Worm (Caenorhabditis elegans) whole organism, early embryonic: ENCODE results near the gene lact-3.

Source experiments
- B0310.2 ChIP-seq: sonication (generic microtip); optimal IDR thresholded peaks from 2 replicates; lab custom pipeline; 2016; ENCODE audit warnings: mild to moderate bottlenecking, missing genetic modification characterization, missing compliant biosample characterization
- ama-1 ChIP-seq: fragments of 150-350 bp; optimal IDR thresholded peaks from 2 replicates; lab custom pipeline; 2014
- ceh-13 ChIP-seq: fragments of 200-800 bp; sonication (Bioruptor generic); optimal IDR thresholded peaks from 2 replicates; lab custom pipeline; 2018; ENCODE audit warnings: mild to moderate bottlenecking, missing genetic modification characterization, missing compliant biosample characterization
- ceh-36 ChIP-seq: sonication (generic microtip); optimal IDR thresholded peaks from 2 replicates; lab custom pipeline; 2016; ENCODE audit warnings: missing genetic modification characterization, inconsistent platforms, missing compliant biosample characterization
- flt-1 ChIP-seq: fragments of 200-800 bp; sonication (Bioruptor generic); IDR thresholded peaks from 2 replicates; pipeline ENCODE4 v1.3.6; 2022; ENCODE audit warnings: missing genetic modification characterization, missing compliant biosample characterization
- hmbx-1 ChIP-seq: sonication (generic microtip); optimal IDR thresholded peaks from 2 replicates; lab custom pipeline; 2016; ENCODE audit warnings: mild to moderate bottlenecking, missing genetic modification characterization, missing compliant biosample characterization
- hmg-4 ChIP-seq: fragments of 200-800 bp; sonication (Bioruptor generic); optimal IDR thresholded peaks from 2 replicates; lab custom pipeline; 2018; ENCODE audit warnings: mild to moderate bottlenecking, missing genetic modification characterization, missing compliant biosample characterization
- hnd-1 ChIP-seq: sonication (generic microtip); optimal IDR thresholded peaks from 2 replicates; lab custom pipeline; 2016; ENCODE audit warnings: missing genetic modification characterization, missing compliant biosample characterization
- pes-1 ChIP-seq: fragments of 200-800 bp; sonication (Bioruptor generic); IDR thresholded peaks from 2 replicates; pipeline ENCODE4 v1.3.6; 2022; ENCODE audit warnings: missing genetic modification reagents, missing genetic modification characterization, missing compliant biosample characterization
- scrt-1 ChIP-seq: fragments of 200-800 bp; sonication (Bioruptor generic); IDR thresholded peaks from 2 replicates; pipeline ENCODE4 v1.3.6; 2022; ENCODE audit warnings: missing genetic modification characterization, missing compliant biosample characterization
- sea-1 ChIP-seq: fragments of 200-800 bp; sonication (Bioruptor generic); conservative IDR thresholded peaks from 2 replicates; pipeline ENCODE4 v1.3.6; 2022; ENCODE audit warnings: missing genetic modification characterization, missing compliant biosample characterization
- tbx-37 ChIP-seq: fragments of 200-800 bp; sonication (Bioruptor generic); conservative IDR thresholded peaks from 2 replicates; pipeline ENCODE4 v1.3.6; 2022; ENCODE audit warnings: missing genetic modification reagents, missing genetic modification characterization, missing compliant biosample characterization
- tra-4 ChIP-seq: sonication (generic microtip); optimal IDR thresholded peaks from 2 replicates; lab custom pipeline; 2017; ENCODE audit warnings: missing genetic modification characterization, missing compliant biosample characterization

ce11 chrII:10706901-10707300 lies 49.4 kb upstream of the lact-3 start, which contains the start of gene col-80:
- no peak for TF ChIP-seq tra-4
- TF ChIP-seq sea-1 (GFP tag; lab: Robert Waterston, UW), result no peak
- TF ChIP-seq ceh-13 (GFP tag; lab: Kevin White, UChicago), result no peak
- no peak for TF ChIP-seq scrt-1 (GFP tag; lab: Robert Waterston, UW)
- no peak for TF ChIP-seq pes-1 (GFP tag; lab: Robert Waterston, UW)
- TF ChIP-seq hmg-4 (GFP tag; lab: Kevin White, UChicago), result no peak
- no peak for TF ChIP-seq flt-1 (GFP tag; lab: Robert Waterston, UW)
- TF ChIP-seq hnd-1 (tag; lab: Kevin White, UChicago), result no peak
- TF ChIP-seq B0310.2 (tag; lab: Kevin White, UChicago), result no peak
- no peak for TF ChIP-seq hmbx-1 (tag; lab: Kevin White, UChicago)
- TF ChIP-seq ceh-36, result no peak
- TF ChIP-seq tbx-37 (GFP tag; lab: Robert Waterston, UW), result no peak
- no peak for TF ChIP-seq ama-1 (lab: Kevin White, UChicago)
